Worm (Caenorhabditis elegans) whole organism, midembryonic: ENCODE results near the gene R03H10.1.

ENCODE experiments used
- flt-1 ChIP-seq: fragments of 200-800 bp; sonication (Bioruptor generic); IDR thresholded peaks from 2 replicates; pipeline ENCODE4 v1.3.6; 2022; ENCODE audit warnings: missing genetic modification characterization, missing compliant biosample characterization
- klf-2 ChIP-seq: fragments of 200-800 bp; sonication (Bioruptor generic); conservative IDR thresholded peaks from 2 replicates; pipeline ENCODE4 v1.3.6; 2022; ENCODE audit warnings: missing genetic modification reagents, missing genetic modification characterization, missing compliant biosample characterization
- tab-1 ChIP-seq: fragments of 200-800 bp; sonication (Bioruptor generic); IDR thresholded peaks from 2 replicates; pipeline ENCODE4 v1.3.6; 2022; ENCODE audit warnings: missing genetic modification characterization, missing compliant biosample characterization
- ztf-23 ChIP-seq: fragments of 200-800 bp; sonication (Bioruptor generic); IDR thresholded peaks from 2 replicates; pipeline ENCODE4 v1.3.6; 2022; ENCODE audit warnings: missing genetic modification reagents, missing genetic modification characterization, missing compliant biosample characterization

- TF ChIP-seq klf-2 (GFP tag; lab: Robert Waterston, UW) (no peak), ztf-23 (GFP tag; lab: Robert Waterston, UW) (no peak), flt-1 (GFP tag; lab: Robert Waterston, UW) (no peak), tab-1 (GFP tag; lab: Robert Waterston, UW) (no peak)
Measured at ce11 chrII:4219062-4219461, 39.0 kb downstream of the R03H10.1 start, which contains the start of gene F31D5.1.
